Worm (Caenorhabditis elegans) whole organism, mixed stage, embryonic: ENCODE measurements around the gene F55H2.7.

Experiments
- M03D4.4 ChIP-seq: sonication (generic microtip); optimal IDR thresholded peaks from 2 replicates; lab custom pipeline; 2017; ENCODE audit warnings: mild to moderate bottlenecking, missing genetic modification characterization, missing compliant biosample characterization
- bed-3 ChIP-seq: fragments of 200-800 bp; sonication (Bioruptor generic); optimal IDR thresholded peaks from 3 replicates; lab custom pipeline; 2018; ENCODE audit warnings: mild to moderate bottlenecking, missing genetic modification characterization, moderate library complexity, missing compliant biosample characterization
- blmp-1 ChIP-seq: fragments of 150-350 bp; optimal IDR thresholded peaks from 2 replicates; lab custom pipeline; 2014; ENCODE audit warnings: missing biosample characterization, missing genetic modification characterization
- ceh-39 ChIP-seq: fragments of 150-350 bp; optimal IDR thresholded peaks from 2 replicates; lab custom pipeline; 2014; ENCODE audit warnings: missing biosample characterization, missing genetic modification characterization
- ceh-43 ChIP-seq: fragments of 200-800 bp; sonication (Bioruptor generic); optimal IDR thresholded peaks from 2 replicates; lab custom pipeline; 2018; ENCODE audit warnings: mild to moderate bottlenecking, missing genetic modification characterization, moderate library complexity, missing compliant biosample characterization
- ceh-83 ChIP-seq: fragments of 200-800 bp; sonication (Bioruptor generic); optimal IDR thresholded peaks from 2 replicates; lab custom pipeline; 2018; ENCODE audit warnings: mild to moderate bottlenecking, missing genetic modification characterization, missing compliant biosample characterization
- ces-1 ChIP-seq: fragments of 150-350 bp; optimal IDR thresholded peaks from 2 replicates; lab custom pipeline; 2014; ENCODE audit warnings: missing biosample characterization, missing genetic modification reagents, missing genetic modification characterization
- cnd-1 ChIP-seq: fragments of 200-800 bp; sonication (Bioruptor generic); optimal IDR thresholded peaks from 2 replicates; lab custom pipeline; 2018; ENCODE audit warnings: mild to moderate bottlenecking, missing genetic modification characterization, missing compliant biosample characterization
- elt-1 ChIP-seq: sonication (generic microtip); optimal IDR thresholded peaks from 2 replicates; lab custom pipeline; 2017; ENCODE audit warnings: missing genetic modification characterization, mild to moderate bottlenecking, missing compliant biosample characterization, antibody characterized with exemption, moderate library complexity, borderline replicate concordance; ENCODE audit not compliant: insufficient read depth
- flh-1 ChIP-seq: fragments of 200-800 bp; sonication (Bioruptor generic); optimal IDR thresholded peaks from 2 replicates; lab custom pipeline; 2018; ENCODE audit warnings: mild to moderate bottlenecking, missing genetic modification characterization, moderate library complexity, missing compliant biosample characterization
- ham-2 ChIP-seq: fragments of 200-800 bp; sonication (Bioruptor generic); optimal IDR thresholded peaks from 2 replicates; lab custom pipeline; 2018; ENCODE audit warnings: mild to moderate bottlenecking, missing genetic modification characterization, missing compliant biosample characterization
- hlh-1 ChIP-seq: fragments of 150-350 bp; optimal IDR thresholded peaks from 2 replicates; lab custom pipeline; 2014; ENCODE audit warnings: missing biosample characterization, missing genetic modification reagents, missing genetic modification characterization
- lin-13 ChIP-seq: fragments of 150-350 bp; optimal IDR thresholded peaks from 2 replicates; lab custom pipeline; 2014; ENCODE audit warnings: missing biosample characterization, missing genetic modification characterization
- lin-32 ChIP-seq: fragments of 200-800 bp; sonication (Bioruptor generic); optimal IDR thresholded peaks from 2 replicates; lab custom pipeline; 2018; ENCODE audit warnings: mild to moderate bottlenecking, missing genetic modification characterization, missing compliant biosample characterization
- lsy-2 ChIP-seq: fragments of 150-350 bp; optimal IDR thresholded peaks from 2 replicates; lab custom pipeline; 2014; ENCODE audit warnings: missing biosample characterization, missing genetic modification characterization
- mab-5 ChIP-seq: fragments of 150-350 bp; optimal IDR thresholded peaks from 2 replicates; lab custom pipeline; 2014; ENCODE audit warnings: missing biosample characterization, missing genetic modification characterization
- mep-1 ChIP-seq: fragments of 150-350 bp; optimal IDR thresholded peaks from 2 replicates; lab custom pipeline; 2017; ENCODE audit warnings: missing biosample characterization, missing genetic modification reagents, missing genetic modification characterization, inconsistent platforms
- mls-2 ChIP-seq: sonication (generic microtip); optimal IDR thresholded peaks from 2 replicates; lab custom pipeline; 2016; ENCODE audit warnings: mild to moderate bottlenecking, missing genetic modification characterization, moderate library complexity, missing compliant biosample characterization
- nhr-12 ChIP-seq: fragments of 150-350 bp; optimal IDR thresholded peaks from 2 replicates; lab custom pipeline; 2014; ENCODE audit warnings: missing biosample characterization, missing genetic modification characterization
- nhr-2 ChIP-seq: fragments of 150-350 bp; optimal IDR thresholded peaks from 2 replicates; lab custom pipeline; 2014; ENCODE audit warnings: missing biosample characterization, missing genetic modification characterization
- nhr-237 ChIP-seq: fragments of 150-350 bp; optimal IDR thresholded peaks from 2 replicates; lab custom pipeline; 2014; ENCODE audit warnings: missing biosample characterization, missing genetic modification characterization
- nhr-28 ChIP-seq: fragments of 150-350 bp; optimal IDR thresholded peaks from 2 replicates; lab custom pipeline; 2014; ENCODE audit warnings: missing biosample characterization, missing genetic modification characterization
- nhr-76 ChIP-seq: sonication (generic microtip); optimal IDR thresholded peaks from 2 replicates; lab custom pipeline; 2017; ENCODE audit warnings: missing biosample characterization, missing genetic modification characterization
- pha-4 ChIP-seq: fragments of 150-350 bp; optimal IDR thresholded peaks from 2 replicates; lab custom pipeline; 2018; ENCODE audit warnings: missing biosample characterization, missing genetic modification reagents, missing genetic modification characterization
- snpc-4 ChIP-seq: fragments of 150-350 bp; optimal IDR thresholded peaks from 2 replicates; lab custom pipeline; 2014; ENCODE audit warnings: missing biosample characterization, missing genetic modification characterization
- sptf-1 ChIP-seq: sonication (generic microtip); optimal IDR thresholded peaks from 2 replicates; lab custom pipeline; 2017; ENCODE audit warnings: mild to moderate bottlenecking, missing genetic modification characterization, moderate library complexity, missing compliant biosample characterization
- tbx-8 ChIP-seq: fragments of 200-800 bp; sonication (Bioruptor generic); optimal IDR thresholded peaks from 2 replicates; lab custom pipeline; 2018; ENCODE audit warnings: mild to moderate bottlenecking, missing genetic modification characterization, moderate library complexity, missing compliant biosample characterization
- unc-120 ChIP-seq: sonication (generic microtip); optimal IDR thresholded peaks from 2 replicates; lab custom pipeline; 2017; ENCODE audit warnings: missing genetic modification characterization, missing compliant biosample characterization; ENCODE audit not compliant: poor library complexity, severe bottlenecking
- unc-39 ChIP-seq: fragments of 150-350 bp; optimal IDR thresholded peaks from 2 replicates; lab custom pipeline; 2014; ENCODE audit warnings: missing biosample characterization, missing genetic modification characterization
- zip-8 ChIP-seq: fragments of 150-350 bp; optimal IDR thresholded peaks from 2 replicates; lab custom pipeline; 2014; ENCODE audit warnings: missing biosample characterization, missing genetic modification characterization
- ztf-11 ChIP-seq: fragments of 150-350 bp; optimal IDR thresholded peaks from 2 replicates; lab custom pipeline; 2014; ENCODE audit warnings: missing biosample characterization, missing genetic modification characterization

F55H2.7 gene

DNA sequence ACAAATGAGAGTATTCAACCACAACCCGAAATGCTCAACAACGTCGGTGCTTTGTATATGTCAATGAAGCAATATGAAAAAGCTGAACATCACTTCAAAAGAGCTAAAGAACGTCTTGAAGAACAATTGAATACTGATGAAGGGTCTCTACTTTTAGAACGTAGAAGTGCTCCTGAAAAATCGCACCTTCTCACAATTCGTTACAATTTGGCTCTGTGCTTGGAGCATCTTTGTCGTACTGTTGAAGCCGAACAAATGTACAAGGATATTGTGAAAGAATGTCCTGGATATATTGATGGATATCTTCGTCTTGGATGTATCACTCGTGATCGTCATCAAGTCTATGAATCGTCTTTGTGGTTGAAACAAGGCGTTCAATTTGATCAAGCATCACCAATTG, 21.8 kb downstream of the F55H2.7 start:
- TF ChIP-seq ceh-83 (GFP tag; lab: Kevin White, UChicago) (no peak), bed-3 (GFP tag; lab: Kevin White, UChicago) (no peak), cnd-1 (tag; lab: Kevin White, UChicago) (no peak), unc-120 (tag; lab: Kevin White, UChicago) (no peak), ceh-39 (no peak), flh-1 (GFP tag; lab: Kevin White, UChicago) (no peak), mls-2 (no peak), nhr-76 (tag; lab: Kevin White, UChicago) (no peak), blmp-1 (tag; lab: Kevin White, UChicago) (no peak), tbx-8 (GFP tag; lab: Kevin White, UChicago) (no peak), M03D4.4 (no peak), nhr-28 (no peak), nhr-237 (tag; lab: Kevin White, UChicago) (no peak), nhr-12 (tag; lab: Kevin White, UChicago) (no peak), snpc-4 (tag; lab: Kevin White, UChicago) (no peak), unc-39 (tag; lab: Kevin White, UChicago) (no peak), sptf-1 (tag; lab: Kevin White, UChicago) (no peak), lin-32 (GFP tag; lab: Kevin White, UChicago) (no peak)

DNA sequence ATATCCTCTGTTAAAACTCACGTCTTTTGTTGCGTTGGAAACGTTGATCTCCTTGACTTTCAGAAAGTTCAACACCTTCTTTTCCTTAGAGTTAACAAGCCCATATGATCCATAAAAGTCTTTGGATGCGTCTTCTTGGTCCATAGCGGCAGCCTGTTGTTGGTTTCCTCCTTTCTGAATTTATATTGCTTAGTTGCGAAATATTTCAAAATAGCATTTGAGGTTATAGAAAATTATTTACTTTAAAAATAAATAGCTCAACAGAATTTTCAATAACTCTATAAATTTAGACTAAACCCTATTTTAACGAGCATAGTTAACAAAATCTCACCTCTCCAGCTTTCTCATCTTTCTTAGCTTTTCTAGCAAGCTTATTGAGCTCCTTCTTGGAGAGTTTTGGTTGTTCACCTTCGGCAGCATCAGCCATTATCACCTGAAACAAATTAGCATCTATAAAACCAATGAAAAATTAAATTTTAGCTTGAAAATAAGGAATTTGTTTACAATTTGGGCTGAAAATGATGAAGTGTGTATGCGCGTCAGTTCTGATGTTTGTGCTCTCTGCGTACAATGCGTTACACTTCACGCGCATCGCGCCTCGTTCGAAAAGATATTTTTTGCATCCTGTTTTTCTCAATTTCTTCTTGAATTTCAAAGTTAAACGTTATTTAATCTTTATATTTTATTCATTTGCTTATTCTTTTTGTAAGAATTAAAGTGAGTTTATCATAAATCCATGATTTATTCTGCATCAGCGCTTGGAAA, 25.1 kb downstream of the F55H2.7 start, which contains the start of the genes dars-1 and ctr-9:
TSS of gene dars-1 (minus strand) at position 433 of the 765 bp plus-strand sequence.
TSS of gene ctr-9 (plus strand) at position 614 of the 765 bp plus-strand sequence.
- no peak for TF ChIP-seq snpc-4 (tag; lab: Kevin White, UChicago)
- TF ChIP-seq nhr-237 (tag; lab: Kevin White, UChicago) = no peak
- no peak for TF ChIP-seq cnd-1 (tag; lab: Kevin White, UChicago)
- TF ChIP-seq zip-8 (tag; lab: Kevin White, UChicago) = no peak
- TF ChIP-seq mab-5 = no peak
- TF ChIP-seq nhr-28 = no peak
- no peak for TF ChIP-seq mls-2
- TF ChIP-seq nhr-76 (tag; lab: Kevin White, UChicago) = no peak
- no peak for TF ChIP-seq ztf-11 (tag; lab: Kevin White, UChicago)

DNA sequence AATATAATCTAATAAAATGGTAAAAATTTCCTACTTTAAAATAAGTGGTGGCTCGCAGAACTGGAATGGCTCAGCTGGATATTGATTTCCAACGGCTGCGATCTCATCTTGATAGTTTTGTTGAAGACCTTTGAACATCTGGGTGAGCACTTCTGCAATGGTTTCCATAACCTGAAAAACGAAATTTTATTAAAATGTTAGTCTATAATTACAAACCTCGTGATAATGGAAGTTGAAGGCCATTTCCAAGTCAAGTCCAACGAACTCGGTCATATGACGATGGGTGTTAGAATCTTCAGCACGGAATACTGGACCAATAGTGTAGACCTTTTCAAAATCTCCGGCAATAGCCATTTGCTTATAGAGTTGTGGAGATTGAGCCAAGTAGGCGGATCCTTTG, 26.2 kb downstream of the F55H2.7 start:
- TF ChIP-seq nhr-12 (tag; lab: Kevin White, UChicago) (no peak), ceh-43 (GFP tag; lab: Kevin White, UChicago) (no peak), hlh-1 (tag; lab: Kevin White, UChicago) (no peak)
- TF ChIP-seq, all 35 proteins: peak for 0

DNA sequence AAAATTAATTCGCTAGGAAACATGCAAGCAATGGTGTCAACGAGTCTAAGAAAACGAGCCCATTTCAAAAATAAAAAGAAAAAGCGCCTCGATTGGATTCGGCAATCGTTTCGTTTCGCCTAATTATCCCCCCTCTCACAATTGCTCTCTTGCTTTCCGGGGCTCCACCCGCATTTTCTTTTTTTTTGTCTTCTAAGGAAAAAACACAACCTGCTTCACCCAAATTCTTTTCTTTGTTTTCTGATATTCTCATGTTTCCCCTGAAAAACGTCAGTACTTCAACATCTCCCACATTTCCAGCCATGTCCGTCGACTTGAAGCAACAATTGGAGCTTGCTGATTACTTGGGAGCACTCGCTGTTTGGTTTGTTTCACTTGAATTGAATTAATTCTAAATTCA, 27.6 kb downstream of the F55H2.7 start, which contains the start of gene nlp-36:
TSS of gene nlp-36 (plus strand) at position 301 of the 400 bp plus-strand sequence.
- TF ChIP-seq zip-8 (tag; lab: Kevin White, UChicago) (no peak), lsy-2 (tag; lab: Kevin White, UChicago) (no peak), ham-2 (GFP tag; lab: Kevin White, UChicago) (no peak), ceh-39 (no peak), M03D4.4 (no peak), nhr-237 (tag; lab: Kevin White, UChicago) (no peak), mep-1 (tag; lab: Kevin White, UChicago) (no peak), cnd-1 (tag; lab: Kevin White, UChicago) (no peak), nhr-28 (no peak), sptf-1 (tag; lab: Kevin White, UChicago) (no peak), mls-2 (no peak), unc-120 (tag; lab: Kevin White, UChicago) (no peak), bed-3 (GFP tag; lab: Kevin White, UChicago) (no peak), nhr-76 (tag; lab: Kevin White, UChicago) (no peak), hlh-1 (tag; lab: Kevin White, UChicago) (no peak), ces-1 (no peak), lin-13 (tag; lab: Kevin White, UChicago) (no peak), nhr-2 (tag; lab: Kevin White, UChicago) (no peak)

DNA sequence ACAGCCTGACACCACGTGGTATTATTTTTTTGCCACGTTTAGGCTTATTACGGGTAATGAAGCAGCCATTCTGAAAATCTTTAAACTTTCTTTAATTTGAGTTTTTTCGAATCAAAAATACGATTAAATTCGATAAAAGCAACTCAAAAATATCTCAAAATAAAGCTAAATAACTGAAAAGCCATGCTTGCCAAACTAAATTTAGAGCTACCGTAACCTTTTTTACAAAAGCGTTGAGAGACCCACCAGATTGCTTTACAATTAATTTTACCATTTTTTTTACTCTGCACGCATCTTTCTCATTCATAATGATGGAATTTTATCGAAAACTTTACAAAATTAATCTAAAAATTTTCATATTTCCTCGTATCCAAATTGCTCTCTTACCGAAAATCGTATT, 28.0 kb downstream of the F55H2.7 start:
- TF ChIP-seq bed-3 (GFP tag; lab: Kevin White, UChicago) = no peak
- TF ChIP-seq sptf-1 (tag; lab: Kevin White, UChicago) = no peak
- no peak for TF ChIP-seq unc-120 (tag; lab: Kevin White, UChicago)
- no peak for TF ChIP-seq mls-2
- no peak for TF ChIP-seq nhr-2 (tag; lab: Kevin White, UChicago)
- no peak for TF ChIP-seq elt-1 (tag; lab: Kevin White, UChicago)
- no peak for TF ChIP-seq ceh-43 (GFP tag; lab: Kevin White, UChicago)
- TF ChIP-seq lin-13 (tag; lab: Kevin White, UChicago) = no peak
- TF ChIP-seq nhr-12 (tag; lab: Kevin White, UChicago) = no peak
- no peak for TF ChIP-seq nhr-237 (tag; lab: Kevin White, UChicago)
- no peak for TF ChIP-seq pha-4
- no peak for TF ChIP-seq mab-5
- TF ChIP-seq ces-1 = no peak
